Fruit fly (Drosophila melanogaster): ENCODE results near the gene Syx18.
A peak's percentile ranks its signal among the peaks of the same experiment; 100 is the strongest.

- no peak for TF ChIP-seq CG14711 (tag; optimal IDR thresholded peaks at IDR 0.05)
- TF ChIP-seq CG7101 (tag; optimal IDR thresholded peaks at IDR 0.05): no peak
- no peak for TF ChIP-seq CG11617 (GFP tag; optimal IDR thresholded peaks at IDR 0.05)
- TF ChIP-seq kay (GFP tag; ENCODE audit: borderline replicate concordance): peak; percentile 53
- TF ChIP-seq toe (GFP tag; optimal IDR thresholded peaks at IDR 0.05): no peak
- no peak for TF ChIP-seq ovo (GFP tag; optimal IDR thresholded peaks at IDR 0.05)
- no peak for TF ChIP-seq CG12768 (GFP tag; optimal IDR thresholded peaks at IDR 0.05)
- no peak for TF ChIP-seq CG33017 (tag; optimal IDR thresholded peaks at IDR 0.05)
- no peak for TF ChIP-seq Clk (GFP tag; optimal IDR thresholded peaks at IDR 0.05)
- TF ChIP-seq Mnt (GFP tag; optimal IDR thresholded peaks at IDR 0.05): no peak
Observed at dm6 chr3R:24595330-24596114, 29.8 kb downstream of the Syx18 start.

All from whole organism, adult.